Fruit fly (Drosophila melanogaster) S2 (cell line): ENCODE results near the gene Ir7e.

Experiments
- CG8478 ChIP-seq: fragments of >200 bp; optimal IDR thresholded peaks from 2 replicates; lab custom pipeline; 2018
- CTCF ChIP-seq, 2 experiments: fragments of >200 bp; optimal IDR thresholded peaks; 2 replicates each; lab custom pipeline; 2018

DNA sequence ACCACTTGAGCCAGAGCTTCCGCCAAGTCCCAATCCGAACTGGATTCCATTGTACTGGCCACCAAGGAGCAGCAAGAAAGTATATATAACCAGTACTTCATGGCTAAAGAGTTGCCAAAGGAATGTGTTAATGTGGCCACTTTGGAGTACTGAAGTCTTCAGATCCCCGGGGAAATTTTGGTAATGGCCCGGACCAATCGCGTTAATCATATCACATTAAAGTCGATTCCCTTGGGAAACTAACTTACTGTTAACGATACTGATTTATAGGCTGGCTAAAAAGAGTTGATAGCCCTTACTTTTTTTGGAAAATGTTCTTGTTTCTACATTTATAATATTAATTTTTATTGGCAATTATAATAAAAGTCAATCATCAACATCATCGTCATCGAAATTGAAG lies 14.6 kb downstream of the Ir7e start, which contains the start of gene Ir7b:
- TF ChIP-seq CG8478 (lab: Kevin White, UChicago), result no peak
- no peak for TF ChIP-seq CTCF (optimal IDR thresholded peaks at IDR 0.05; lab: Kevin White, UChicago)
